1 fruit fly cellular context compared by ENCODE assay signal in the genomic region with DNA sequence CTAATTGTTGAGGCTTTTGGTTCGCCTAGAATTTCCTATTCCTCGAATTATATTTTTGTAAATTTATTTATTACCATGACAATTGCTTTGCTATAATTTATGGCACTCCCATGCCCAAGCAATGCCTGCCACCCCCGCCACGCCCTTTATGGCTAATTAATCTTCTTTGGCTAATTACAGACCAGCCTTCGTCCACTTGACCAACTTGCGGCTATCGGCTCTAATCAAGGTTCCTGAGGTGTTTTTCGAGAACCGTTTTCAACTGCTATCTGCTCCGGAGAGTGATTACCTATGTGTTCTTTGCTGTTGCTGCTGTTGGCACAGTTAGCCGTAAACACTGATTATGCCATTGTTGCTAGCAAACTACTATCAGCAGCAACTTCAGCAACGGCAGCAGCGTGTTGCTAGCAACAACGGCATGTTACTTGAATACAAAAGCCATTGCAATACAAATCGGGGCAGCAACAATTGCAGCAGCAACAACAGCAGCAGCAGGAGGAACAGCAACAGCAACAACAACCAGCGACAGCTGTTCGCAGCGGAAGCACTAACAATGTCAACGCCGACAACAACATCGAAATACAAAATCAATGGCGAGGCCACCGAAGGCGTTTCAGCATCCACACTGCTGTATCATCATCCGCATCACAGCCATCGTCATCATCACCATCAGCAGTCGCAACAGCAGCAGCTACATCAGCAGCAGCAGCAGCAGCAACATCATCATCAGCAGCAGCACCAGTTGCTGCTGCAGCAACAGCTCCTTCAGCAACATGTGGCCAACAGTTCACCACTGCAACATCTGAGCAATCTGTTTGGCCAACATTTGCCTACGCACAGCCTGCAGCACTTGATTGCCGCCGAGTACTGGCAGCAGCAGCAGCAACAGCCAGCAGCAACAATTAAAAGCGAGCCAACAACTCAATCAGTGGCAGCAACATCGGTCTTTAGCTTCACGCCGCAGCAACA.
TF ChIP-seq lines count a peak whose summit lies in the region.

No protein-coding gene starts in this region.

TF ChIP-seq in whole organism, embryonic, 481 proteins besides CTCF, POLR2A, EP300 and RAD21 (continued from another document and continues in another):
- TF ChIP-seq cwo (GFP tag; optimal IDR thresholded peaks at IDR 0.05; lab: Kevin White, UChicago) (peak; percentile 54), CG11085 (GFP tag; IDR thresholded peaks at IDR 0.05; lab: Robert Waterston, UW) (no peak), cas (GFP tag; IDR thresholded peaks at IDR 0.05; lab: Robert Waterston, UW) (no peak), ci (GFP tag; IDR thresholded peaks at IDR 0.05; lab: Robert Waterston, UW) (peak; percentile 35; the same call in 1 of the 3 replicates), tgo (GFP tag; IDR thresholded peaks at IDR 0.05; lab: Robert Waterston, UW) (no peak), CG30431 (GFP tag; optimal IDR thresholded peaks at IDR 0.05; lab: Kevin White, UChicago) (no peak), CG11093 (GFP tag; IDR thresholded peaks at IDR 0.05; lab: Robert Waterston, UW) (no peak), en (GFP tag; optimal IDR thresholded peaks at IDR 0.05; lab: Kevin White, UChicago) (no peak), p53 (GFP tag; optimal IDR thresholded peaks at IDR 0.05; lab: Kevin White, UChicago) (no peak), CG17612 (GFP tag; IDR thresholded peaks at IDR 0.05; lab: Robert Waterston, UW) (no peak), CG31365 (tag; optimal IDR thresholded peaks at IDR 0.05; lab: Kevin White, UChicago) (no peak), CG4282 (GFP tag; optimal IDR thresholded peaks at IDR 0.05; lab: Kevin White, UChicago) (no peak), CG7745 (tag; optimal IDR thresholded peaks at IDR 0.05; lab: Kevin White, UChicago) (no peak), CG2712 (tag; optimal IDR thresholded peaks at IDR 0.05; lab: Kevin White, UChicago) (no peak), Med (GFP tag; lab: Kevin White, UChicago) (peak; percentile 59), pnt (GFP tag; optimal IDR thresholded peaks at IDR 0.05; lab: Kevin White, UChicago) (no peak), danr (GFP tag; IDR thresholded peaks at IDR 0.05; lab: Robert Waterston, UW) (no peak), grn (GFP tag; optimal IDR thresholded peaks at IDR 0.05; lab: Kevin White, UChicago) (peak; percentile 75), Ptx1 (GFP tag; IDR thresholded peaks at IDR 0.05; lab: Robert Waterston, UW) (no peak), B-H2 (GFP tag; optimal IDR thresholded peaks at IDR 0.05; lab: Kevin White, UChicago) (peak; percentile 22), NC2α (GFP tag; optimal IDR thresholded peaks at IDR 0.05; lab: Kevin White, UChicago) (no peak), zen2 (GFP tag; IDR thresholded peaks at IDR 0.05; lab: Robert Waterston, UW; ENCODE audit: partially characterized antibody) (no peak), CG10543 (GFP tag; optimal IDR thresholded peaks at IDR 0.05; lab: Kevin White, UChicago) (no peak), CG1603 (tag; optimal IDR thresholded peaks at IDR 0.05; lab: Kevin White, UChicago) (no peak), dimm (GFP tag; IDR thresholded peaks at IDR 0.05; lab: Robert Waterston, UW) (no peak), CG12659 (GFP tag; optimal IDR thresholded peaks at IDR 0.05; lab: Kevin White, UChicago) (no peak), her (GFP tag; optimal IDR thresholded peaks at IDR 0.05; lab: Kevin White, UChicago) (no peak), CG18476 (GFP tag; optimal IDR thresholded peaks at IDR 0.05; lab: Kevin White, UChicago) (no peak), CG43689 (GFP tag; IDR thresholded peaks at IDR 0.05; lab: Robert Waterston, UW) (no peak), CG12236 (GFP tag; optimal IDR thresholded peaks at IDR 0.05; lab: Kevin White, UChicago) (no peak), CG2678 (tag; optimal IDR thresholded peaks at IDR 0.05; lab: Kevin White, UChicago) (peak; percentile 27), pfk (GFP tag; optimal IDR thresholded peaks at IDR 0.05; lab: Kevin White, UChicago) (no peak), CoRest (tag; optimal IDR thresholded peaks at IDR 0.05; lab: Kevin White, UChicago) (no peak), TFAM (GFP tag; optimal IDR thresholded peaks at IDR 0.05; lab: Kevin White, UChicago) (no peak), Rfx (GFP tag; IDR thresholded peaks at IDR 0.05; lab: Robert Waterston, UW) (no peak), sim (GFP tag; IDR thresholded peaks at IDR 0.05; lab: Robert Waterston, UW) (no peak), HLHmδ (GFP tag; optimal IDR thresholded peaks at IDR 0.05; lab: Kevin White, UChicago) (no peak), abd-A (tag; optimal IDR thresholded peaks at IDR 0.05; lab: Kevin White, UChicago) (no peak), sd (tag; optimal IDR thresholded peaks at IDR 0.05; lab: Kevin White, UChicago) (no peak), amos (GFP tag; IDR thresholded peaks at IDR 0.05; lab: Robert Waterston, UW; ENCODE audit: partially characterized antibody) (no peak), CG17912 (GFP tag; optimal IDR thresholded peaks at IDR 0.05; lab: Kevin White, UChicago) (no peak), CG4328 (GFP tag; optimal IDR thresholded peaks at IDR 0.05; lab: Kevin White, UChicago) (no peak), phol (tag; optimal IDR thresholded peaks at IDR 0.05; lab: Kevin White, UChicago) (no peak), nom (GFP tag; optimal IDR thresholded peaks at IDR 0.05; lab: Kevin White, UChicago) (no peak), Dll (GFP tag; IDR thresholded peaks at IDR 0.05; lab: Robert Waterston, UW; ENCODE audit: partially characterized antibody) (no peak), CG9609 (GFP tag; optimal IDR thresholded peaks at IDR 0.05; lab: Kevin White, UChicago) (no peak), BtbVII (GFP tag; optimal IDR thresholded peaks at IDR 0.05; lab: Kevin White, UChicago) (peak; percentile 32), CG17186 (GFP tag; optimal IDR thresholded peaks at IDR 0.05; lab: Kevin White, UChicago) (no peak), unpg (GFP tag; optimal IDR thresholded peaks at IDR 0.05; lab: Kevin White, UChicago) (no peak), NC2β (GFP tag; optimal IDR thresholded peaks at IDR 0.05; lab: Kevin White, UChicago) (no peak), CG12391 (tag; optimal IDR thresholded peaks at IDR 0.05; lab: Kevin White, UChicago) (no peak), nerfin-1 (tag; optimal IDR thresholded peaks at IDR 0.05; lab: Kevin White, UChicago) (no peak), Nf-YB (GFP tag; optimal IDR thresholded peaks at IDR 0.05; lab: Kevin White, UChicago) (no peak), Adf1 (GFP tag; IDR thresholded peaks at IDR 0.05; lab: Robert Waterston, UW) (no peak), CG3065 (GFP tag; optimal IDR thresholded peaks at IDR 0.05; lab: Kevin White, UChicago) (no peak), jing (GFP tag; optimal IDR thresholded peaks at IDR 0.05; lab: Kevin White, UChicago) (no peak), ewg (GFP tag; optimal IDR thresholded peaks at IDR 0.05; lab: Kevin White, UChicago) (no peak), C15 (GFP tag; IDR thresholded peaks at IDR 0.05; lab: Robert Waterston, UW) (no peak), CG8089 (GFP tag; optimal IDR thresholded peaks at IDR 0.05; lab: Kevin White, UChicago) (no peak), stc (GFP tag; IDR thresholded peaks at IDR 0.05; lab: Robert Waterston, UW) (no peak), gfzf (GFP tag; optimal IDR thresholded peaks at IDR 0.05; lab: Kevin White, UChicago) (no peak), MBD-R2 (GFP tag; IDR thresholded peaks at IDR 0.05; lab: Robert Waterston, UW) (no peak), Oli (tag; optimal IDR thresholded peaks at IDR 0.05; lab: Kevin White, UChicago) (no peak), Taf1 (GFP tag; IDR thresholded peaks at IDR 0.05; lab: Robert Waterston, UW) (no peak), Stat92E (GFP tag; optimal IDR thresholded peaks at IDR 0.05; lab: Kevin White, UChicago) (no peak), sima (GFP tag; optimal IDR thresholded peaks at IDR 0.05; lab: Kevin White, UChicago) (no peak), tio (GFP tag; optimal IDR thresholded peaks at IDR 0.05; lab: Kevin White, UChicago) (no peak), CG13123 (GFP tag; optimal IDR thresholded peaks at IDR 0.05; lab: Kevin White, UChicago) (no peak), gcm2 (GFP tag; optimal IDR thresholded peaks at IDR 0.05; lab: Kevin White, UChicago) (no peak), CG13424 (tag; optimal IDR thresholded peaks at IDR 0.05; lab: Kevin White, UChicago) (no peak), CG3847 (GFP tag; IDR thresholded peaks at IDR 0.05; lab: Robert Waterston, UW) (no peak), Doc3 (GFP tag; IDR thresholded peaks at IDR 0.05; lab: Robert Waterston, UW; ENCODE audit: partially characterized antibody) (no peak), maf-S (GFP tag; optimal IDR thresholded peaks at IDR 0.05; lab: Kevin White, UChicago) (no peak), Scr (GFP tag; IDR thresholded peaks at IDR 0.05; lab: Robert Waterston, UW; ENCODE audit: partially characterized antibody) (no peak), BEAF-32 (GFP tag; optimal IDR thresholded peaks at IDR 0.05; lab: Kevin White, UChicago) (no peak), CG10654 (GFP tag; optimal IDR thresholded peaks at IDR 0.05; lab: Kevin White, UChicago) (no peak), CG11560 (tag; IDR thresholded peaks at IDR 0.05; lab: Robert Waterston, UW) (no peak), CG17568 (GFP tag; optimal IDR thresholded peaks at IDR 0.05; lab: Kevin White, UChicago) (no peak), Ravus (GFP tag; IDR thresholded peaks at IDR 0.05; lab: Robert Waterston, UW) (no peak), GATAe (GFP tag; conservative IDR thresholded peaks at IDR 0.05; lab: Robert Waterston, UW) (peak; percentile 83), ranshi (GFP tag; IDR thresholded peaks at IDR 0.05; lab: Robert Waterston, UW) (no peak), stwl (tag; optimal IDR thresholded peaks at IDR 0.05; lab: Kevin White, UChicago) (no peak), NFAT (GFP tag; IDR thresholded peaks at IDR 0.05; lab: Robert Waterston, UW) (no peak), CG6854 (GFP tag; optimal IDR thresholded peaks at IDR 0.05; lab: Kevin White, UChicago) (no peak), Six4 (GFP tag; optimal IDR thresholded peaks at IDR 0.05; lab: Kevin White, UChicago) (no peak), CG8924 (tag; optimal IDR thresholded peaks at IDR 0.05; lab: Kevin White, UChicago) (no peak), Hr3 (GFP tag; optimal IDR thresholded peaks at IDR 0.05; lab: Kevin White, UChicago) (no peak), CG10462 (GFP tag; optimal IDR thresholded peaks at IDR 0.05; lab: Kevin White, UChicago) (no peak), CG8765 (GFP tag; IDR thresholded peaks at IDR 0.05; lab: Robert Waterston, UW) (no peak), Hr51 (GFP tag; optimal IDR thresholded peaks at IDR 0.05; lab: Kevin White, UChicago) (no peak), Elba2 (GFP tag; optimal IDR thresholded peaks at IDR 0.05; lab: Kevin White, UChicago) (no peak), CG14710 (tag; optimal IDR thresholded peaks at IDR 0.05; lab: Kevin White, UChicago) (no peak), Vsx1 (GFP tag; optimal IDR thresholded peaks at IDR 0.05; lab: Kevin White, UChicago) (peak; percentile 99), dysf (GFP tag; IDR thresholded peaks at IDR 0.05; lab: Robert Waterston, UW) (no peak), salm (tag; optimal IDR thresholded peaks at IDR 0.05; lab: Kevin White, UChicago) (no peak), exex (tag; optimal IDR thresholded peaks at IDR 0.05; lab: Kevin White, UChicago) (peak; percentile 100), Bdp1 (GFP tag; optimal IDR thresholded peaks at IDR 0.05; lab: Kevin White, UChicago) (no peak), Rx (GFP tag; IDR thresholded peaks at IDR 0.05; lab: Robert Waterston, UW) (no peak), ato (GFP tag; IDR thresholded peaks at IDR 0.05; lab: Robert Waterston, UW; ENCODE audit: partially characterized antibody) (no peak), trem (tag; optimal IDR thresholded peaks at IDR 0.05; lab: Kevin White, UChicago) (no peak), CG34376 (GFP tag; optimal IDR thresholded peaks at IDR 0.05; lab: Kevin White, UChicago) (peak; percentile 75), CG5180 (GFP tag; optimal IDR thresholded peaks at IDR 0.05; lab: Kevin White, UChicago) (no peak), Fer1 (GFP tag; optimal IDR thresholded peaks at IDR 0.05; lab: Kevin White, UChicago) (no peak), croc (GFP tag; conservative IDR thresholded peaks at IDR 0.05; lab: Robert Waterston, UW) (no peak), CG10267 (tag; optimal IDR thresholded peaks at IDR 0.05; lab: Kevin White, UChicago) (no peak), E2f1 (GFP tag; IDR thresholded peaks at IDR 0.05; lab: Robert Waterston, UW) (no peak), caup (GFP tag; optimal IDR thresholded peaks at IDR 0.05; lab: Kevin White, UChicago; ENCODE audit: severe bottlenecking) (no peak), fd64A (GFP tag; optimal IDR thresholded peaks at IDR 0.05; lab: Kevin White, UChicago) (no peak), CG15073 (GFP tag; optimal IDR thresholded peaks at IDR 0.05; lab: Kevin White, UChicago) (no peak), kni (GFP tag; optimal IDR thresholded peaks at IDR 0.05; lab: Kevin White, UChicago) (no peak), Atf-2 (GFP tag; optimal IDR thresholded peaks at IDR 0.05; lab: Kevin White, UChicago) (no peak), bab2 (GFP tag; optimal IDR thresholded peaks at IDR 0.05; lab: Kevin White, UChicago) (no peak), CG2129 (GFP tag; IDR thresholded peaks at IDR 0.05; lab: Robert Waterston, UW; ENCODE audit: partially characterized antibody) (no peak), Side (GFP tag; optimal IDR thresholded peaks at IDR 0.05; lab: Kevin White, UChicago) (no peak), slp2 (GFP tag; optimal IDR thresholded peaks at IDR 0.05; lab: Kevin White, UChicago) (no peak), Asciz (GFP tag; optimal IDR thresholded peaks at IDR 0.05; lab: Kevin White, UChicago) (no peak), CG10431 (GFP tag; optimal IDR thresholded peaks at IDR 0.05; lab: Kevin White, UChicago) (no peak), sug (tag; optimal IDR thresholded peaks at IDR 0.05; lab: Kevin White, UChicago) (peak; percentile 94), MESR4 (GFP tag; optimal IDR thresholded peaks at IDR 0.05; lab: Kevin White, UChicago) (no peak), CG17829 (tag; optimal IDR thresholded peaks at IDR 0.05; lab: Kevin White, UChicago) (no peak), CG6175 (GFP tag; IDR thresholded peaks at IDR 0.05; lab: Robert Waterston, UW) (0 out of 3 replicates have a peak, but pooled peaks have one; percentile 42), crol (GFP tag; IDR thresholded peaks at IDR 0.05; lab: Robert Waterston, UW) (peak; percentile 24; the same call in 1 of the 2 replicates), schlank (tag; optimal IDR thresholded peaks at IDR 0.05; lab: Kevin White, UChicago) (no peak), Trl (optimal IDR thresholded peaks at IDR 0.05; lab: Kevin White, UChicago) (no peak), Trl (GFP tag; optimal IDR thresholded peaks at IDR 0.05; lab: Kevin White, UChicago) (no peak), Ets65A (GFP tag; lab: Kevin White, UChicago) (no peak), D19B (GFP tag; optimal IDR thresholded peaks at IDR 0.05; lab: Kevin White, UChicago) (no peak), CG32772 (GFP tag; IDR thresholded peaks at IDR 0.05; lab: Robert Waterston, UW) (no peak)
